Fruit fly (Drosophila melanogaster) whole organism, embryonic: ENCODE results near the gene CG14628.
A peak's percentile ranks its signal among the peaks of the same experiment; 100 is the strongest.

Source experiments
- CG10543 ChIP-seq: fragments of 200-800 bp; sonication (Bioruptor generic); optimal IDR thresholded peaks from 3 replicates; lab custom pipeline; 2017; ENCODE audit warnings: missing biosample characterization, mild to moderate bottlenecking, missing genetic modification characterization, moderate library complexity
- CG11085 ChIP-seq: fragments of 200-800 bp; sonication (Bioruptor generic); IDR thresholded peaks from 2 replicates; pipeline ENCODE4 v1.3.6; 2022; ENCODE audit warnings: missing biosample characterization, missing genetic modification characterization
- CG11560 ChIP-seq: fragments of 200-800 bp; sonication (Bioruptor generic); IDR thresholded peaks from 3 replicates; pipeline ENCODE4 v1.3.6; 2022; ENCODE audit warnings: missing biosample characterization, missing genetic modification characterization
- CG13424 ChIP-seq: fragments of 200-800 bp; sonication (Bioruptor generic); optimal IDR thresholded peaks from 2 replicates; lab custom pipeline; 2019; ENCODE audit warnings: missing biosample characterization, mild to moderate bottlenecking, missing genetic modification characterization, moderate library complexity
- CG18262 ChIP-seq: fragments of 200-800 bp; optimal IDR thresholded peaks from 3 replicates; lab custom pipeline; 2019; ENCODE audit warnings: missing biosample characterization, mild to moderate bottlenecking, missing genetic modification characterization, moderate library complexity
- CG3407 ChIP-seq: fragments of 200-800 bp; sonication (Bioruptor generic); optimal IDR thresholded peaks from 2 replicates; lab custom pipeline; 2018; ENCODE audit warnings: missing biosample characterization, mild to moderate bottlenecking, missing genetic modification characterization
- CG4707 ChIP-seq: fragments of 200-800 bp; sonication (Bioruptor generic); optimal IDR thresholded peaks from 2 replicates; lab custom pipeline; 2018; ENCODE audit warnings: missing biosample characterization, mild to moderate bottlenecking, missing genetic modification characterization, moderate library complexity
- CG7745 ChIP-seq: fragments of 200-800 bp; sonication (Bioruptor generic); optimal IDR thresholded peaks from 2 replicates; lab custom pipeline; 2018; ENCODE audit warnings: missing biosample characterization, mild to moderate bottlenecking, missing genetic modification characterization, moderate library complexity
- CG7839 ChIP-seq: fragments of 200-800 bp; sonication (Bioruptor generic); optimal IDR thresholded peaks from 3 replicates; lab custom pipeline; 2018; ENCODE audit warnings: missing biosample characterization, mild to moderate bottlenecking, missing genetic modification characterization, moderate library complexity
- CG8281 ChIP-seq: fragments of 200-800 bp; sonication (Bioruptor generic); optimal IDR thresholded peaks from 2 replicates; lab custom pipeline; 2018; ENCODE audit warnings: missing biosample characterization, mild to moderate bottlenecking, missing genetic modification characterization, moderate library complexity
- CG8359 ChIP-seq: fragments of 200-800 bp; sonication (Bioruptor generic); optimal IDR thresholded peaks from 2 replicates; lab custom pipeline; 2017; ENCODE audit warnings: missing biosample characterization, mild to moderate bottlenecking, missing genetic modification characterization, borderline replicate concordance
- CG8765 ChIP-seq: fragments of 200-800 bp; sonication (Bioruptor generic); IDR thresholded peaks from 2 replicates; pipeline ENCODE4 v1.3.6; 2022; ENCODE audit warnings: missing biosample characterization, missing genetic modification characterization
- CHES-1-like ChIP-seq: fragments of 200-800 bp; sonication (Bioruptor generic); optimal IDR thresholded peaks from 2 replicates; lab custom pipeline; 2016; ENCODE audit warnings: missing biosample characterization, missing genetic modification characterization
- D ChIP-seq, 2 experiments: fragments of 200-800 bp in 1 of 2; fragments of >200 bp in 1 of 2; sonication (Bioruptor generic) in 1 of 2; optimal IDR thresholded peaks; 2 replicates in 1 of 2; 3 replicates in 1 of 2; lab custom pipeline; 2017; ENCODE audit warnings: mild to moderate bottlenecking in 1 of 2, missing biosample characterization in 1 of 2, missing genetic modification characterization in 1 of 2, missing genetic modification reagents in 1 of 2
- Dad ChIP-seq: fragments of 200-800 bp; sonication (Bioruptor generic); optimal IDR thresholded peaks from 3 replicates; lab custom pipeline; 2016; ENCODE audit warnings: missing biosample characterization, missing genetic modification characterization
- Dbx ChIP-seq: fragments of 200-800 bp; sonication (Bioruptor generic); IDR thresholded peaks from 3 replicates; pipeline ENCODE4 v1.3.6; 2022; ENCODE audit warnings: missing biosample characterization, missing genetic modification characterization
- Fer2 ChIP-seq: fragments of 200-800 bp; sonication (Bioruptor generic); optimal IDR thresholded peaks from 2 replicates; lab custom pipeline; 2018; ENCODE audit warnings: missing biosample characterization, mild to moderate bottlenecking, missing genetic modification characterization, moderate library complexity
- HLH4C ChIP-seq: fragments of 200-800 bp; sonication (Bioruptor generic); IDR thresholded peaks from 3 replicates; pipeline ENCODE4 v1.3.6; 2022; ENCODE audit warnings: missing biosample characterization, missing genetic modification characterization; ENCODE audit not compliant: partially characterized antibody
- HLHmδ ChIP-seq: fragments of 200-800 bp; sonication (Bioruptor generic); optimal IDR thresholded peaks from 2 replicates; lab custom pipeline; 2018; ENCODE audit warnings: missing biosample characterization, mild to moderate bottlenecking, missing genetic modification characterization, moderate library complexity
- MESR4 ChIP-seq: fragments of 200-800 bp; sonication (Bioruptor generic); optimal IDR thresholded peaks from 2 replicates; lab custom pipeline; 2018; ENCODE audit warnings: missing biosample characterization, mild to moderate bottlenecking, missing genetic modification characterization, moderate library complexity
- NC2α ChIP-seq: fragments of 200-800 bp; sonication (Bioruptor generic); optimal IDR thresholded peaks from 2 replicates; lab custom pipeline; 2016; ENCODE audit warnings: missing biosample characterization, missing genetic modification characterization
- Nf-YB ChIP-seq: fragments of 200-800 bp; sonication (Bioruptor generic); optimal IDR thresholded peaks from 3 replicates; lab custom pipeline; 2019; ENCODE audit warnings: missing biosample characterization, mild to moderate bottlenecking, missing genetic modification characterization, moderate library complexity
- Sin3A ChIP-seq: fragments of >200 bp; optimal IDR thresholded peaks from 2 replicates; lab custom pipeline; 2018
- Six4 ChIP-seq: fragments of 200-800 bp; sonication (Bioruptor generic); optimal IDR thresholded peaks from 2 replicates; lab custom pipeline; 2016; ENCODE audit warnings: missing biosample characterization, missing genetic modification characterization
- Vsx1 ChIP-seq: fragments of 200-800 bp; sonication (Bioruptor generic); optimal IDR thresholded peaks from 2 replicates; lab custom pipeline; 2017; ENCODE audit warnings: missing biosample characterization, mild to moderate bottlenecking, missing genetic modification characterization, missing genetic modification reagents
- az2 ChIP-seq: fragments of 200-800 bp; sonication (Bioruptor generic); optimal IDR thresholded peaks from 3 replicates; lab custom pipeline; 2016; ENCODE audit warnings: missing biosample characterization, missing genetic modification characterization
- bigmax ChIP-seq: fragments of 200-800 bp; sonication (Bioruptor generic); optimal IDR thresholded peaks from 2 replicates; lab custom pipeline; 2018; ENCODE audit warnings: missing biosample characterization, mild to moderate bottlenecking, missing genetic modification characterization
- bowl ChIP-seq: fragments of 200-800 bp; sonication (Bioruptor generic); IDR thresholded peaks from 2 replicates; pipeline ENCODE4 v1.3.6; 2022; ENCODE audit warnings: missing biosample characterization, missing genetic modification characterization
- crc ChIP-seq: fragments of 200-800 bp; sonication (Bioruptor generic); optimal IDR thresholded peaks from 2 replicates; lab custom pipeline; 2016; ENCODE audit warnings: missing biosample characterization, missing genetic modification characterization
- cwo ChIP-seq: fragments of 200-800 bp; sonication (Bioruptor generic); optimal IDR thresholded peaks from 3 replicates; lab custom pipeline; 2017; ENCODE audit warnings: missing biosample characterization, missing genetic modification characterization, mild to moderate bottlenecking, moderate library complexity, missing genetic modification reagents
- dan ChIP-seq: fragments of 200-800 bp; sonication (Bioruptor generic); IDR thresholded peaks from 2 replicates; pipeline ENCODE4 v1.3.6; 2022; ENCODE audit warnings: missing biosample characterization, missing genetic modification characterization
- dm ChIP-seq: fragments of 200-800 bp; sonication (Bioruptor generic); optimal IDR thresholded peaks from 3 replicates; lab custom pipeline; 2016; ENCODE audit warnings: missing biosample characterization, missing genetic modification characterization
- dmrt99B ChIP-seq: fragments of 200-800 bp; sonication (Bioruptor generic); optimal IDR thresholded peaks from 2 replicates; lab custom pipeline; 2018; ENCODE audit warnings: missing biosample characterization, mild to moderate bottlenecking, missing genetic modification characterization, moderate library complexity
- fd96Cb ChIP-seq: fragments of 200-800 bp; sonication (Bioruptor generic); optimal IDR thresholded peaks from 2 replicates; lab custom pipeline; 2018; ENCODE audit warnings: missing biosample characterization, mild to moderate bottlenecking, missing genetic modification characterization, moderate library complexity
- ftz-f1 ChIP-seq: fragments of 200-800 bp; sonication (Bioruptor generic); optimal IDR thresholded peaks from 2 replicates; lab custom pipeline; 2016; ENCODE audit warnings: missing biosample characterization, missing genetic modification characterization
- h ChIP-seq: fragments of >200 bp; optimal IDR thresholded peaks from 2 replicates; lab custom pipeline; 2017
- hb ChIP-seq: fragments of 200-800 bp; sonication (Bioruptor generic); IDR thresholded peaks from 3 replicates; pipeline ENCODE4 v1.3.6; 2022; ENCODE audit warnings: missing biosample characterization, missing genetic modification characterization; ENCODE audit not compliant: partially characterized antibody
- knrl ChIP-seq: fragments of 200-800 bp; sonication (Bioruptor generic); IDR thresholded peaks from 3 replicates; pipeline ENCODE4 v1.3.6; 2022; ENCODE audit warnings: missing biosample characterization, missing genetic modification characterization; ENCODE audit not compliant: partially characterized antibody
- mam ChIP-seq: fragments of 200-800 bp; sonication (Bioruptor generic); optimal IDR thresholded peaks from 3 replicates; lab custom pipeline; 2016; ENCODE audit warnings: missing biosample characterization, missing genetic modification characterization
- otp ChIP-seq: fragments of 200-800 bp; sonication (Bioruptor generic); IDR thresholded peaks from 3 replicates; pipeline ENCODE4, ENCODE4 v1.3.6; 2022; ENCODE audit warnings: missing biosample characterization, missing genetic modification characterization
- pfk ChIP-seq: fragments of 200-800 bp; sonication (Bioruptor generic); optimal IDR thresholded peaks from 2 replicates; lab custom pipeline; 2018; ENCODE audit warnings: missing biosample characterization, mild to moderate bottlenecking, missing genetic modification characterization, moderate library complexity
- pita ChIP-seq: fragments of 200-800 bp; sonication (Bioruptor generic); optimal IDR thresholded peaks from 2 replicates; lab custom pipeline; 2017; ENCODE audit warnings: missing biosample characterization, mild to moderate bottlenecking, missing genetic modification characterization
- sd ChIP-seq: fragments of 200-800 bp; sonication (Bioruptor generic); optimal IDR thresholded peaks from 3 replicates; lab custom pipeline; 2018; ENCODE audit warnings: missing biosample characterization, mild to moderate bottlenecking, missing genetic modification characterization, moderate library complexity
- shn ChIP-seq: fragments of 200-800 bp; sonication (Bioruptor generic); optimal IDR thresholded peaks from 3 replicates; lab custom pipeline; 2016; ENCODE audit warnings: missing biosample characterization, missing genetic modification characterization
- slbo ChIP-seq: fragments of 200-800 bp; sonication (Bioruptor generic); IDR thresholded peaks from 2 replicates; pipeline ENCODE4 v1.3.6; 2022; ENCODE audit warnings: missing biosample characterization, missing genetic modification characterization
- sqz ChIP-seq: fragments of 200-800 bp; sonication (Bioruptor generic); optimal IDR thresholded peaks from 3 replicates; lab custom pipeline; 2018; ENCODE audit warnings: missing biosample characterization, mild to moderate bottlenecking, missing genetic modification characterization
- toy ChIP-seq: fragments of 200-800 bp; sonication (Bioruptor generic); IDR thresholded peaks from 2 replicates; pipeline ENCODE4 v1.3.6; 2022; ENCODE audit warnings: missing biosample characterization, missing genetic modification characterization
- zen ChIP-seq: fragments of 200-800 bp; sonication (Bioruptor generic); optimal IDR thresholded peaks from 3 replicates; lab custom pipeline; 2018; ENCODE audit warnings: missing biosample characterization, mild to moderate bottlenecking, missing genetic modification characterization, moderate library complexity
- zen2 ChIP-seq: fragments of 200-800 bp; sonication (Bioruptor generic); IDR thresholded peaks from 3 replicates; pipeline ENCODE4 v1.3.6; 2022; ENCODE audit warnings: missing biosample characterization, missing genetic modification characterization; ENCODE audit not compliant: partially characterized antibody

Gene CG14628

DNA sequence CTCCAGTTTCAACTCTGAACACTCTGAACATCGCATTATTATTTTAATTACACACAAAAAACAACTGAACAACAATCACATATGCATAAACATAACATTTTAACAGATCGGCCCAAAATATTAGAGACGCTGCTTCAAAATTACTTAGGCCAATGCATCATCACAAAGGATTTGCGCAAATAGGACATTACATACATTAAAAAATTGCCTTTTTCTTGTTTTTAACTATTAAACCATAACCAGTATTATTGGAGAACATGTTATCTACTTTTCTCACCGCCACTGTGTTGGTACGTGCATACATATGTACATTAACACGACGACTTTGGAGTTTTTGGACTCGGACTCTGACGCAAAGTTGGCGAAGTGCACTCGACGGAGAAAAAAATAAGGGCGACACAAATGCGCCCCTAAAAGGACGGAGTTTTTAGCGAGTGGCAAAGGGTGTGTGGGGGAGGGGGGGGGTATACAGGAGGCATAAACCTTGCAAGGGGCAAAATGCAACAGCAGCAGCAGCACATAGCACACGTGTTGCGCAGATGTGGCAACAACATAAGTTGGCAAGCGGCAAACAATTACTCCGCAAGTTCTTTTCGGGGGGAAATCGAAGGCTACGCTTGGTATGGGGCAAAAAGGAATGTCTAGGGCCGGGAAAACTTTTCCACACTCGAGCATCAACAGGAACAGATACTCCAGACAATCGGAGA is 15.7 kb upstream of the CG14628 start (continued):
- TF ChIP-seq D (optimal IDR thresholded peaks at IDR 0.05; lab: Kevin White, UChicago) (no peak), D (GFP tag; optimal IDR thresholded peaks at IDR 0.05; lab: Kevin White, UChicago) (peak; percentile 55), hb (GFP tag; lab: Robert Waterston, UW) (no peak), ftz-f1 (no peak), sqz (GFP tag; lab: Kevin White, UChicago) (no peak), dm (peak; percentile 35), dan (GFP tag; lab: Robert Waterston, UW) (no peak), crc (peak; percentile 33), Nf-YB (GFP tag; lab: Kevin White, UChicago) (peak; percentile 27), HLH4C (no peak), CG3407 (GFP tag; lab: Kevin White, UChicago) (peak; percentile 65), Fer2 (tag; lab: Kevin White, UChicago) (no peak), Dbx (GFP tag; lab: Robert Waterston, UW) (no peak), CG10543 (GFP tag; lab: Kevin White, UChicago) (no peak), CG11085 (GFP tag; lab: Robert Waterston, UW) (no peak), CG13424 (tag; lab: Kevin White, UChicago) (peak; percentile 55), zen2 (GFP tag; lab: Robert Waterston, UW) (no peak), dmrt99B (tag; lab: Kevin White, UChicago) (peak; percentile 84), CG7745 (no peak), mam (GFP tag; lab: Kevin White, UChicago) (peak; percentile 20), HLHmδ (no peak), Sin3A (lab: Kevin White, UChicago) (no peak), Vsx1 (peak; percentile 20), h (lab: Kevin White, UChicago) (no peak), CG8281 (tag; lab: Kevin White, UChicago) (peak; percentile 17), Dad (GFP tag; lab: Kevin White, UChicago) (no peak), CG8359 (GFP tag; lab: Kevin White, UChicago) (peak; percentile 17), fd96Cb (tag; lab: Kevin White, UChicago) (peak; percentile 79), CG8765 (GFP tag; lab: Robert Waterston, UW) (no peak), CG7839 (tag; lab: Kevin White, UChicago) (peak; percentile 7), Six4 (GFP tag; lab: Kevin White, UChicago) (peak; percentile 46), slbo (GFP tag; lab: Robert Waterston, UW) (peak; percentile 61), CG18262 (tag; lab: Kevin White, UChicago) (peak; percentile 84), cwo (GFP tag; lab: Kevin White, UChicago) (peak; percentile 8), knrl (GFP tag; lab: Robert Waterston, UW) (no peak), shn (GFP tag; lab: Kevin White, UChicago) (peak; percentile 8), NC2α (GFP tag; lab: Kevin White, UChicago) (no peak), bowl (no peak), sd (tag; lab: Kevin White, UChicago) (no peak), CHES-1-like (GFP tag; lab: Kevin White, UChicago) (peak; percentile 19), pfk (GFP tag; lab: Kevin White, UChicago) (no peak), CG11560 (tag; lab: Robert Waterston, UW) (no peak), pita (GFP tag; lab: Kevin White, UChicago) (no peak), zen (tag; lab: Kevin White, UChicago) (peak; percentile 10), bigmax (no peak), az2 (GFP tag; lab: Kevin White, UChicago) (peak; percentile 71), CG4707 (peak; percentile 27), MESR4 (GFP tag; lab: Kevin White, UChicago) (no peak), otp (no peak), toy (GFP tag; lab: Robert Waterston, UW) (no peak)
